Fruit fly (Drosophila melanogaster): ENCODE measurements around the gene Srg3.

The Srg3 gene

DNA sequence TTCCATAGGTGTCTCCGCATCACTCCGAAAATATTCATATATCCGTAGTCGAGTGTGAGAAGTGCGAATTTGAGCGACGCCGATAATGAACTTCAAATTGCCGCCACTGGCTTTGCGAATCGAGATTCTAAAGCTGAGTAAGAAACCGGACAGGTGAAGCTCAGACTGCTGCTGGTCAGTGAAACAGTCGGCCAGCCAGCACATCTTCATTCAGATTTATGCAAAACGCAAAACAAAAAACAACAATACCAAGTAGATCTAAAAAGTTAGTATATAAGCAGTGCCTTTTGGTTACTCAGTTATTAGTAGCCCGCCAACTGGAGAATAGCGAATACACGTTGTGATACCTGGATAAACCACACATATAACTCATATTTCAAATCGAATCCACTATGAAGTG lies 38.5 kb upstream of the Srg3 start, which contains the start of gene Cpr67B:
TSS of gene Cpr67B (plus strand) at position 301 of the 400 bp plus-strand sequence.
- TF ChIP-seq pan (optimal IDR thresholded peaks at IDR 0.05), result no peak
- TF ChIP-seq Dll (optimal IDR thresholded peaks at IDR 0.05), result no peak
- no peak for TF ChIP-seq psq (optimal IDR thresholded peaks at IDR 0.05)
- TF ChIP-seq CG8478 (optimal IDR thresholded peaks at IDR 0.05), result no peak
- TF ChIP-seq EcR (GFP tag; optimal IDR thresholded peaks at IDR 0.05), result no peak
- TF ChIP-seq usp (GFP tag; optimal IDR thresholded peaks at IDR 0.05), result no peak

DNA sequence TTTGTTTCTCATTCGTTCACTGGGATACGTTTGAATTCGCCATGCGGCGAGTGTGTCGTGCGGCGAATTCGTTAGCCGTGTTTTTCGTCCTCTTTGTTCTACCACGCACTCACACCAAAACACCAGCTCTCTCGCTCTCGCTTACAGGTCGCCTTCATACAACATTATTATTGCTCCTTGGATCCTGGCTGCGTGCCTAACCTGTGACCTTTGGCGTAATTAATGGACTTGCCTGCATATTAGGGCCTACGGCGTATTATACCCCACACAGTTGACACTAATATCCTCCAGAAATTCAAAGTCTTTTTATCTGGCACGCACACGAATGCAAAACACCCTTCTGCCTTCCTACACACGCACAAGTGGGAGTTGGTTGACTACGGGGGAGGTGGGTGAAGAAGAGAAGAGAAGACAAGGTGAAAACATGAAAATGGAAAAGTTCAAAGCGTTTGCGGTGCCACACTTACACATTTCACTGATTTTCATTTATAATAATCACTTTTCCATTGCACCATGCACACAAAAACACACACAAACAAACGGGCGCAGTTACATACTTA lies 32.9 kb upstream of the Srg3 start:
- no peak for TF ChIP-seq EcR (GFP tag; optimal IDR thresholded peaks at IDR 0.05)
- no peak for TF ChIP-seq usp (GFP tag; optimal IDR thresholded peaks at IDR 0.05)
- TF ChIP-seq pan (optimal IDR thresholded peaks at IDR 0.05), result no peak
- no peak for TF ChIP-seq CG8478 (optimal IDR thresholded peaks at IDR 0.05)
- TF ChIP-seq Dll (optimal IDR thresholded peaks at IDR 0.05), result no peak
- TF ChIP-seq psq (optimal IDR thresholded peaks at IDR 0.05), result no peak

DNA sequence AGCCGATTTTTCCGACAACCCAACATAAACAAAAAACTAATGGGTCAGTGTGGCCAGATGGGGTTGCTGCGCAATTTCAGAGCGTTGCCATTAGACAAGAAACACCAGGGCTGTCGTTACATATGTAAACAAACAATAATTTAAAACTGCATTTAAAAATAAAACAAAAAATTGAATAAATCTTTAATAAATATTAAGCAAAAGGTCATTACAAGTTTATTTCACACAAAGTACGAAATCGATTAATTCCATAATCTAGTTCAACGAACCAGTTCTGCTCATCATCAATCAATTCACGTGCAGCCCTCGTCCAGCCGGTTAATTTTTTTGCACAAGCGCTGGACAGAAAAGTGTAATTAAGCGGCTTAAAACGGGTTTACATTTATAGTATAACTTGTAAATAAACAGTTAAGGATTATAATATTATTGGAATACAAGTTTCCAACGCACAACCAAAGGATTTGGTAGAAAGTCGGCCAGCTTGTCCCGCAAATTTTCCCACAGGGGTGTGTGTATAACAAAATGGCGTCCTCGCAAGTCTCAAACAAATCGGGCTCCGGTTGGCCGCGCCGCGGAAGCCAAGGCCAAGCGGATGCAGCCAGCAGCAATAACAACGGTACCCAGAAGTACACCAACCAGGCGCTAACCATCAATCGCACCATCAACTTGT lies 32.1 kb upstream of the Srg3 start, which contains the start of the genes CG4022 and Cpsf5:
TSS of gene CG4022 (minus strand) at position 79 of the 670 bp plus-strand sequence.
TSS of gene Cpsf5 (plus strand) at position 285 of the 670 bp plus-strand sequence.
- TF ChIP-seq pan (optimal IDR thresholded peaks at IDR 0.05) (no peak), Dll (optimal IDR thresholded peaks at IDR 0.05) (no peak), EcR (GFP tag; optimal IDR thresholded peaks at IDR 0.05) (no peak), usp (GFP tag; optimal IDR thresholded peaks at IDR 0.05) (no peak), CG8478 (optimal IDR thresholded peaks at IDR 0.05) (no peak), psq (optimal IDR thresholded peaks at IDR 0.05) (no peak)

DNA sequence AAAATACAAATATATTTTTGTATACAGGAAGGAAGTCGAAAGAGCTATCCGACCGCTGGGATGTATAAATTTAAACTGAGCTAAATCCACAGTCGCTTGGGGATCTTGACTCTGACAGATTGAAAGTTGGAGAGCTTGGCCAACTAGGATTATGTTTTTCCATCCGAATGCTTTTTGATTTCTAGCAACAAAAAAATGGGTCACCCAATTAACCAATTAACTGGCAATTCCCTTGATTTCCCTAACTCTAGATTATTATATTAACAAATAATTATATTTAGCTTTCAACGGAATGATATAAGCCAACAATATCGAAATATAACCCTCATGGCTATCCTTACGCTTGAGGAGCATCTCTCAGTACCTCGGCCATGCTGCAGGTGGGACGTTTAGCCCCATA lies 25.7 kb upstream of the Srg3 start, which contains the start of gene CG3982:
TSS of gene CG3982 (minus strand) at position 101 of the 400 bp plus-strand sequence.
- no peak for TF ChIP-seq EcR (GFP tag; optimal IDR thresholded peaks at IDR 0.05)
- TF ChIP-seq Dll (optimal IDR thresholded peaks at IDR 0.05), result no peak
- no peak for TF ChIP-seq pan (optimal IDR thresholded peaks at IDR 0.05)
- no peak for TF ChIP-seq psq (optimal IDR thresholded peaks at IDR 0.05)
- no peak for TF ChIP-seq usp (GFP tag; optimal IDR thresholded peaks at IDR 0.05)
- no peak for TF ChIP-seq CG8478 (optimal IDR thresholded peaks at IDR 0.05)

DNA sequence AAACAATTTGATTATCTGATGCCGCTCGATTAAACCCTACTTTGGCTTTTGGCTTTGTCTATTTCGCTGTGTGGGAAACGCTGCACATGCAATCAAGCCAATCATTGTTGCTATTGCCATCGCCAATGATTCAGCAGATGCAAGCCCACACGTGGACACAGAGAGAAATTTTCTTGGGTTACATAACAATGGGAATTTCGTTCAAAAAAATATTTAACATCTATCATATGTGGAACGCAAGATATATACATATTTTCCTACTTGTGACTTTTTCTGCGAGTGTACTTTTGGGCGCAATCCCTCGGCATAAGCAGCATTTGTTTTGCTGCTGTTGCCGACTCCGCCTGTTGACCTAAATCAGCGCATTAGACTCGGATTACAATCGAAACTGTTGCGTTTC lies 23.7 kb upstream of the Srg3 start:
- TF ChIP-seq Dll (optimal IDR thresholded peaks at IDR 0.05), result no peak
- no peak for TF ChIP-seq pan (optimal IDR thresholded peaks at IDR 0.05)

DNA sequence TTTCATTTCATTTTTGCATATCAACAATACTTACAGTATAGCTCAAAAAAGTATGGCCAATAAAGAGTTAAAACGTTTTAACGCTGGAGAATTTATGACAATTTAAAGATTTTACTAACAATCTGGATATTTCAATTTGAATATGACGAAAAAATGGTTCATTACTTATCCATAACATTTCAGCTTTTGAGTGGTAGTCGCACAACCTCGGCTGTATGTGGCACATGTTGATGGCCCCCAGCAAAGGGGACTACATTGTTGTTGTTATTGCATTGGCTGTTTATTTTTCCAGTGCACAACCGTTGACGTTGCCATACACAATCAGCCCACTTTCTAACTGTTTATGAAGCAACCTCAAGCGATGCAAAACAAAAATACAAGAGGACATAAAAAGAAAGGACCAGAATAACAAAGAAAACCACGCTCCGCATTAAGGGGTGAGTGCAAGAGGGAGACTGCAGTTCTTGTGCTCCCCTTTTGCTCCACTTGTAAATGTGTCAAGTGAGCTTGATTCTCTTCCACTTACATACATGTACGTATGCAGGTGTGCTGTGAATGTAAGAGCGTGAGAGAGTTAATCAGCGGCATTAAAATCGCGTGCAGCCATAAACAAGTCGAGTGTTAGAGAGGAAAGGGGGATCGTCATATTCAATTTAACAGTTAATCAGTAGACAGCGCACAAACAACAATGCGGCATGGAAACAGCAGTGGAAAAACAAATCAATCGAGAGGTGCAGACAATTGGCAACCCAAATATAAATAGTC lies 22.8 kb upstream of the Srg3 start:
- TF ChIP-seq EcR (GFP tag; optimal IDR thresholded peaks at IDR 0.05), result no peak
- TF ChIP-seq CG8478 (optimal IDR thresholded peaks at IDR 0.05), result no peak
- TF ChIP-seq usp (GFP tag; optimal IDR thresholded peaks at IDR 0.05), result no peak
- TF ChIP-seq Dll (optimal IDR thresholded peaks at IDR 0.05), result no peak

DNA sequence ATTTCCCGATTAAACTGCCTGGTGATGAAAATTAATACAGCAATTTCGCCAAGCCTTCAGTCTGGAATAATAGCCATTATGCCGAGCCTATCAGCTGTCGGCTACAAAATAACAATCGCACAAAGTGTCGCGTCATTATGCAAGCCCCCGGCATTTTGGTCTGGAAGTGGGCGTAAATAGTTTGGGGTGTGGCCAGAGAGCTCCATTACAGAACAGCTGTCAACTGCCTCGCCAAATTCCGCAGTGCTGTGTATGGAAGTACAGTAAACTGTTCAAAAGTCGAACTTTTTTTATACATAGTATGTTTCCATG lies 22.3 kb upstream of the Srg3 start:
- no peak for TF ChIP-seq Dll (optimal IDR thresholded peaks at IDR 0.05)
- TF ChIP-seq usp (GFP tag; optimal IDR thresholded peaks at IDR 0.05), result no peak

DNA sequence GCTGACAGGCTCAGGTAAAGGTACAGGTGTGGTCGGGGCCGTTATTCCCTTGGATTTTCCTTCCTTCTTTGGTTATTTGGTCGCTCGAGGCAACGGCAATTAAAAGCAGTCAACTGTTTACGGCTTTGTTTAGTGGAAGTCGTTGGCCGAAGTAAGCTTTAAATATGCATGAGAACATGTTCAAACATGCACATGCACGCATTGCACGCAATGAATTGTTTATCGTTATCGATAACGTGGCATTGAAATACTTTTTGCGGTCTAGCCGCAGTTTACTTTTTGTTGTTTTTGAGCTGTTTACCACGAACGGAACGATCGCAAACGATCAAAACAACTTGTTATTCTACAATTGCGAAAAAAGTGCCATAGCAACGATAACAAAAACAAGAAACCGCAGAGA lies 21.4 kb upstream of the Srg3 start:
- TF ChIP-seq CG8478 (optimal IDR thresholded peaks at IDR 0.05), result no peak
- no peak for TF ChIP-seq EcR (GFP tag; optimal IDR thresholded peaks at IDR 0.05)
- TF ChIP-seq psq (optimal IDR thresholded peaks at IDR 0.05), result no peak
- TF ChIP-seq Dll (optimal IDR thresholded peaks at IDR 0.05), result no peak
- TF ChIP-seq usp (GFP tag; optimal IDR thresholded peaks at IDR 0.05), result no peak
- TF ChIP-seq pan (optimal IDR thresholded peaks at IDR 0.05), result no peak

DNA sequence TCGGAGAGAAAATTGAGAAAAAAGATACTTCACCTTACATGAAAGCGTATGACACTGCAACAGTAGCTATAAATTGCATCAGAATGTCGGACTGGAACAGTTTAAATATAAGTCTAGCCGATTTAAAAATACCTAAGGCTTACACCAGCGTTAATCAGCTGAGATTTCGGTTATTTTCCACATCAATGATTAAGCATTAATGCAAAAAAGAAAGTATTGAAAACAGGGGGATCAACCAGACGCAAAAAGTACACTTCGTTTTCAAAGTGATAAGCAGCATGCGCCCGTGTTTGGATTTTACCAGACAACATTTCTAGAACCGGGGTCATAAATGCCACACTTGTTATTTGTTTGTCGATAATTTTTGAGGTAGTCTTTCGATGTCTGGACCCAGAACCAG lies 20.9 kb upstream of the Srg3 start:
- TF ChIP-seq usp (GFP tag; optimal IDR thresholded peaks at IDR 0.05) (no peak), Dll (optimal IDR thresholded peaks at IDR 0.05) (no peak), EcR (GFP tag; optimal IDR thresholded peaks at IDR 0.05) (no peak), CG8478 (optimal IDR thresholded peaks at IDR 0.05) (no peak), psq (optimal IDR thresholded peaks at IDR 0.05) (no peak), pan (optimal IDR thresholded peaks at IDR 0.05) (no peak)

DNA sequence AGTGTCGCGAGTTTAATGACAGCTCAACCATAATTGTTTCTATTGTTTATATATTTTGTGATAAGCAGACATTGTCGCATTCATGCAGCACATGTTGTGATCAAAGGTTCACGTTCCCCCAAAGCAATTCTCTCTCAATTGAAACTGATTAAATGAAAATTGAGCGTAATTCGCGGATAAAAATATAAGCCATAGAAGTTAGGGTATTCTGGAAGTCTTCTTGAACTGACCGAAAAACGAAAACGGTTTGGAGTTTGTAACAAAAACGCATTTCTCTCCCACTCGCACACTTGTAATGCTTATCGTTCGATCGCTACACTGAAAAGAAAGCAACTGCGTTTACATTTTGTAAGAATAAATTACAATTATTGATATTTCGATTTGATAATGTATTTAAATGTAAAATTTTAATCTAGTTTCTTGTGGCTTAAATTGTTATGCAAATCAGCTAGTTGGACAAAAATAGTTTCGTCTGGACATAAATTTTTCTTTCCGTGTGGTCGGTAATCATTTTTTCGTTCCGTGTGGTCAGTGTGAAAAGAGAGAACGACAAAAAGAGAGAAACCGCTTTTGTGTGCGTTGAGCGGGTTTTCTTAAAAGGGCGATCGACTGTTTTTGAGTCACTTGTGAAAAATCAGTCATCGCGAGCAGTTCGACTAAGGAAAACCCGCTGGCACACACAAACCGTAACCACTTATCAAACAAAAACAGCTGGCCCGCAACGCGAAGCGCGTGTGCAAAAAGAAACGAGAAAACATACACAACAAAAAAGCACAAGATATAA lies 20.2 kb upstream of the Srg3 start, which contains the start of gene aay:
TSS of gene aay (plus strand) at position 618 of the 784 bp plus-strand sequence.
- TF ChIP-seq Dll (optimal IDR thresholded peaks at IDR 0.05) (no peak), pan (optimal IDR thresholded peaks at IDR 0.05) (no peak), psq (optimal IDR thresholded peaks at IDR 0.05) (no peak), CG8478 (optimal IDR thresholded peaks at IDR 0.05) (no peak), EcR (GFP tag; optimal IDR thresholded peaks at IDR 0.05) (no peak), usp (GFP tag; optimal IDR thresholded peaks at IDR 0.05) (no peak)

DNA sequence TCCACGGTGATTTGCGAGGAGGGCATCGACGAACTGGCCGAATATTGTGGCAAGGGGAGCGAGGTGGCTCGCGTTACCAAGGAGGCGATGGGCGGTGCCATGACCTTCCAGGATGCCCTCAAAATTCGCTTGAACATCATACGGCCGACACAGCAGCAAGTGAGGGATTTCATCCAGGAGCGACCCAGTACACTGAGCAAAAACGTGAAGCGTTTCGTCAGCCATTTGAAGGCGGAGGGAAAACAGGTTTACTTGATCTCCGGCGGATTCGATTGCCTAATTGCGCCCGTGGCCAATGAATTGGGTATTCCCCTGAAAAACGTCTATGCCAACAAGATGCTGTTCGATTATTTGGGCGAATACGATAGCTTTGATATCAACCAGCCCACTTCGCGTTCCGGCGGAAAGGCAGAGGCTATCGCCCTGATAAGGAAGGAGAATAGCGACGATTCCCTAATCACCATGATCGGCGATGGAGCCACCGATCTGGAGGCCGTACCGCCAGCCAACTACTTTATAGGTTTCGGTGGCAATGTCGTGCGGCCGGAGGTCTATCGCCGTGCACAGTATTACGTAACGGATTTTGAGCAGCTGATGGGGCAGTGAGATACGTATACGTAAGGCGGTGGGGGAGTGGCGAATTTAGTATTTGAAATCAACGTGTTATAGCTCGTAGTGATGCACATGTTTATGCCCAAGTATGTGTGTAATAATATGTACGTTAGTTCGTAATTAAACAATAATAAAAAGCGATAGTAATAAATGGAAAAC lies 19.1 kb upstream of the Srg3 start:
- TF ChIP-seq pan (optimal IDR thresholded peaks at IDR 0.05), result no peak
- no peak for TF ChIP-seq Dll (optimal IDR thresholded peaks at IDR 0.05)
- TF ChIP-seq usp (GFP tag; optimal IDR thresholded peaks at IDR 0.05), result no peak
- TF ChIP-seq CG8478 (optimal IDR thresholded peaks at IDR 0.05), result no peak
- no peak for TF ChIP-seq psq (optimal IDR thresholded peaks at IDR 0.05)
- no peak for TF ChIP-seq EcR (GFP tag; optimal IDR thresholded peaks at IDR 0.05)

Measured in whole organism.